Worm (Caenorhabditis elegans) whole organism, L1 larva: ENCODE data around the gene sdf-9.

ENCODE experiments used
- C34B4.2 ChIP-seq: sonication (generic microtip); optimal IDR thresholded peaks from 2 replicates; lab custom pipeline; 2017; ENCODE audit warnings: mild to moderate bottlenecking, missing genetic modification characterization, missing compliant biosample characterization
- alr-1 ChIP-seq: fragments of 200-800 bp; sonication (Bioruptor generic); optimal IDR thresholded peaks from 2 replicates; lab custom pipeline; 2018; ENCODE audit warnings: borderline replicate concordance, mild to moderate bottlenecking, missing genetic modification characterization, missing compliant biosample characterization
- dsc-1 ChIP-seq: sonication (generic microtip); optimal IDR thresholded peaks from 2 replicates; lab custom pipeline; 2016; ENCODE audit warnings: mild to moderate bottlenecking, missing genetic modification characterization, missing compliant biosample characterization
- efl-1 ChIP-seq, 4 experiments: fragments of 150-350 bp; optimal IDR thresholded peaks in 3 of 4; peaks in 1 of 4; 1 replicate in 1 of 4; 2 replicates in 3 of 4; lab custom pipeline; 2014; ENCODE audit warnings: missing biosample characterization in 2 of 4, missing genetic modification characterization in 2 of 4, missing genetic modification reagents in 2 of 4
- elt-3 ChIP-seq, 6 experiments: fragments of 150-350 bp in 1 of 6; sonication (generic microtip); optimal IDR thresholded peaks; 2 replicates each; lab custom pipeline; 2017 to 2018; ENCODE audit warnings: missing biosample characterization in 6 of 6, missing genetic modification characterization in 6 of 6, inconsistent platforms in 1 of 6
- fkh-8 ChIP-seq: sonication (generic microtip); optimal IDR thresholded peaks from 2 replicates; lab custom pipeline; 2016; ENCODE audit warnings: mild to moderate bottlenecking, missing genetic modification characterization, missing compliant biosample characterization
- grh-1 ChIP-seq: fragments of 200-800 bp; sonication (Bioruptor generic); IDR thresholded peaks from 2 replicates; pipeline ENCODE4 v1.3.6; 2022; ENCODE audit warnings: missing genetic modification reagents, missing genetic modification characterization, missing compliant biosample characterization
- lin-14 ChIP-seq: fragments of 200-800 bp; sonication (Bioruptor generic); optimal IDR thresholded peaks from 2 replicates; lab custom pipeline; 2018; ENCODE audit warnings: mild to moderate bottlenecking, missing genetic modification characterization, moderate library complexity, missing compliant biosample characterization
- lin-35 ChIP-seq, 2 experiments: fragments of 150-350 bp; optimal IDR thresholded peaks; 2 replicates each; lab custom pipeline; 2014; ENCODE audit warnings: missing biosample characterization in 2 of 2, missing genetic modification characterization in 2 of 2, missing genetic modification reagents in 2 of 2
- lsy-2 ChIP-seq, 2 experiments: fragments of 150-350 bp; optimal IDR thresholded peaks; 2 replicates each; lab custom pipeline; 2014; ENCODE audit warnings: missing biosample characterization in 2 of 2, missing genetic modification characterization in 2 of 2
- mab-9 ChIP-seq: fragments of 200-800 bp; sonication (Bioruptor generic); IDR thresholded peaks from 2 replicates; pipeline ENCODE4 v1.3.6; 2022; ENCODE audit warnings: missing genetic modification reagents, missing genetic modification characterization, missing compliant biosample characterization
- mdl-1 ChIP-seq, 2 experiments: fragments of 150-350 bp; optimal IDR thresholded peaks; 2 replicates each; lab custom pipeline; 2014 to 2017; ENCODE audit warnings: missing biosample characterization in 2 of 2, missing genetic modification characterization in 2 of 2, inconsistent platforms in 1 of 2
- mef-2 ChIP-seq: fragments of 150-350 bp; optimal IDR thresholded peaks from 2 replicates; lab custom pipeline; 2014; ENCODE audit warnings: missing biosample characterization, missing genetic modification characterization
- mep-1 ChIP-seq: fragments of 150-350 bp; optimal IDR thresholded peaks from 2 replicates; lab custom pipeline; 2014; ENCODE audit warnings: missing biosample characterization, missing genetic modification characterization
- nhr-19 ChIP-seq: fragments of 200-800 bp; sonication (Bioruptor generic); conservative IDR thresholded peaks from 2 replicates; pipeline ENCODE4 v1.3.6; 2022; ENCODE audit warnings: missing genetic modification characterization, missing compliant biosample characterization
- nhr-20 ChIP-seq: sonication (generic microtip); optimal IDR thresholded peaks from 2 replicates; lab custom pipeline; 2016; ENCODE audit warnings: mild to moderate bottlenecking, missing genetic modification characterization, missing compliant biosample characterization
- nhr-47 ChIP-seq: sonication (generic microtip); optimal IDR thresholded peaks from 2 replicates; lab custom pipeline; 2016; ENCODE audit warnings: mild to moderate bottlenecking, missing genetic modification characterization, moderate library complexity, missing compliant biosample characterization
- nhr-71 ChIP-seq: sonication (generic microtip); optimal IDR thresholded peaks from 2 replicates; lab custom pipeline; 2016; ENCODE audit warnings: mild to moderate bottlenecking, missing genetic modification characterization, moderate library complexity, missing compliant biosample characterization
- nhr-77 ChIP-seq: fragments of 150-350 bp; optimal IDR thresholded peaks from 2 replicates; lab custom pipeline; 2014; ENCODE audit warnings: missing biosample characterization, missing genetic modification characterization
- nhr-84 ChIP-seq: sonication (generic microtip); optimal IDR thresholded peaks from 2 replicates; lab custom pipeline; 2017; ENCODE audit warnings: missing biosample characterization, missing genetic modification characterization
- nhr-85 ChIP-seq: sonication (generic microtip); peaks from one replicate; lab custom pipeline; 2016; ENCODE audit warnings: missing genetic modification characterization, inconsistent platforms, missing compliant biosample characterization
- nhr-90 ChIP-seq: sonication (generic microtip); optimal IDR thresholded peaks from 2 replicates; lab custom pipeline; 2016; ENCODE audit warnings: mild to moderate bottlenecking, missing genetic modification characterization, missing compliant biosample characterization; ENCODE audit not compliant: poor library complexity
- pag-3 ChIP-seq: sonication (generic microtip); optimal IDR thresholded peaks from 2 replicates; lab custom pipeline; 2017; ENCODE audit warnings: missing genetic modification characterization, mild to moderate bottlenecking, missing compliant biosample characterization, antibody characterized with exemption, borderline replicate concordance; ENCODE audit not compliant: insufficient read depth
- pax-3 ChIP-seq: fragments of 200-800 bp; sonication (Bioruptor generic); optimal IDR thresholded peaks from 2 replicates; lab custom pipeline; 2018; ENCODE audit warnings: mild to moderate bottlenecking, missing genetic modification characterization, moderate library complexity, missing compliant biosample characterization
- pqm-1 ChIP-seq: sonication (generic microtip); optimal IDR thresholded peaks from 3 replicates; lab custom pipeline; 2017; ENCODE audit warnings: missing biosample characterization, missing genetic modification characterization
- rnt-1 ChIP-seq: sonication (generic microtip); optimal IDR thresholded peaks from 2 replicates; lab custom pipeline; 2016; ENCODE audit warnings: mild to moderate bottlenecking, missing genetic modification characterization, moderate library complexity, missing compliant biosample characterization
- snpc-4 ChIP-seq: fragments of 150-350 bp; optimal IDR thresholded peaks from 2 replicates; lab custom pipeline; 2014; ENCODE audit warnings: missing biosample characterization, missing genetic modification characterization
- snu-23 ChIP-seq: sonication (generic microtip); optimal IDR thresholded peaks from 2 replicates; lab custom pipeline; 2016; ENCODE audit warnings: missing genetic modification characterization, missing compliant biosample characterization
- sox-4 ChIP-seq: sonication (generic microtip); optimal IDR thresholded peaks from 2 replicates; lab custom pipeline; 2016; ENCODE audit warnings: missing genetic modification characterization, missing compliant biosample characterization
- swsn-7 ChIP-seq: sonication (generic microtip); optimal IDR thresholded peaks from 2 replicates; lab custom pipeline; 2016; ENCODE audit warnings: missing genetic modification characterization, missing compliant biosample characterization
- unc-130 ChIP-seq: fragments of 150-350 bp; optimal IDR thresholded peaks from 2 replicates; lab custom pipeline; 2017; ENCODE audit warnings: missing biosample characterization, missing genetic modification characterization, inconsistent platforms
- unc-86 ChIP-seq: sonication (generic microtip); optimal IDR thresholded peaks from 2 replicates; lab custom pipeline; 2016; ENCODE audit warnings: missing genetic modification characterization, missing compliant biosample characterization
- unc-98 ChIP-seq: fragments of 200-800 bp; sonication (Bioruptor generic); IDR thresholded peaks from 2 replicates; pipeline ENCODE4 v1.3.6; 2022; ENCODE audit warnings: missing genetic modification characterization, missing compliant biosample characterization
- vab-15 ChIP-seq: sonication (generic microtip); optimal IDR thresholded peaks from 2 replicates; lab custom pipeline; 2017; ENCODE audit warnings: missing genotype, mild to moderate bottlenecking, missing genetic modification characterization, missing compliant biosample characterization
- ztf-4 ChIP-seq: fragments of 150-350 bp; optimal IDR thresholded peaks from 2 replicates; lab custom pipeline; 2014; ENCODE audit warnings: missing biosample characterization, missing genetic modification characterization

The sdf-9 gene

DNA sequence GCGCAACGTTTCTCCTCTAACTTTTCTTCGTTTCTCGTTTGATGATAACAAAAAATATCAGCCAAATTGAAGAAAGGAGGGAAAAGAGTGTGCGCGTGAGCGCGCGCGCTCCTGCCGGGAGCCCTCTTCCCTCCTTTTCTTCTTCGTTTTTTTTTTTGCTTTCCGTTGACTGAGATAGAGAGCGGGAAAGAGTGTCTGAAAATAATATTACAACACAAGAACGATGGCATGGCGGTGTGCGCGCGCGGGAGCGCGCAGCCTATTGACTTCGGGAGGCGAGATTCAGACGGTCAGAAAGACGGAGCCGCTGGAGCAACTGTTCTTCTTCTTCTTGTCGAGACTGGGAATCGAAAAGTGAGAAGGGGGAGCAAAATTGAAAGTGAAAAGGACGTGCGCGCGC, 4.3 kb upstream of the sdf-9 start:
- peak; percentile 55 for TF ChIP-seq nhr-71
- TF ChIP-seq unc-98 = peak; percentile 6; the same call in 1 of the 2 replicates
- no peak for TF ChIP-seq vab-15 (tag; lab: Kevin White, UChicago)
- TF ChIP-seq unc-130 (tag; lab: Kevin White, UChicago) = peak; percentile 29
- no peak for TF ChIP-seq C34B4.2 (tag; lab: Kevin White, UChicago)
- peak; percentile 38 for TF ChIP-seq nhr-19 (GFP tag; lab: Robert Waterston, UW)
- TF ChIP-seq mep-1 (tag; lab: Kevin White, UChicago) = peak; percentile 46
- TF ChIP-seq elt-3 (tag; optimal IDR thresholded peaks at IDR 0.05; lab: Kevin White, UChicago) = no peak
- no peak for TF ChIP-seq nhr-85 (tag; lab: Kevin White, UChicago)
- peak; percentile 22 for TF ChIP-seq nhr-20 (tag; lab: Kevin White, UChicago)
- TF ChIP-seq lin-14 (GFP tag; lab: Kevin White, UChicago) = peak; percentile 87
- TF ChIP-seq pag-3 (tag; lab: Kevin White, UChicago) = peak; percentile 91
- peak; percentile 61 for TF ChIP-seq rnt-1 (tag; lab: Kevin White, UChicago)
- no peak for TF ChIP-seq alr-1 (tag; lab: Kevin White, UChicago)
- TF ChIP-seq dsc-1 (tag; lab: Kevin White, UChicago) = peak; percentile 62
- TF ChIP-seq snu-23 = peak; percentile 52
- TF ChIP-seq ztf-4 = no peak
- TF ChIP-seq lsy-2 (tag; optimal IDR thresholded peaks at IDR 0.05; lab: Kevin White, UChicago) = peak in 1 of 2 experiments; percentile 48
- peak in 1 of 2 experiments; percentile 19 for TF ChIP-seq mdl-1 (tag; optimal IDR thresholded peaks at IDR 0.05; lab: Kevin White, UChicago)
- TF ChIP-seq pax-3 = no peak
- peak in 1 of 2 experiments; percentile 8 for TF ChIP-seq lin-35 (GFP tag; optimal IDR thresholded peaks at IDR 0.05; lab: Kevin White, UChicago)
- peak; percentile 8 for TF ChIP-seq swsn-7 (tag; lab: Kevin White, UChicago)
- peak in 1 of 2 experiments; percentile 3 for TF ChIP-seq efl-1 (optimal IDR thresholded peaks at IDR 0.05; lab: Kevin White, UChicago)
- TF ChIP-seq efl-1 (GFP tag; optimal IDR thresholded peaks at IDR 0.05 in 1 of 2; lab: Kevin White, UChicago) = no peak

DNA sequence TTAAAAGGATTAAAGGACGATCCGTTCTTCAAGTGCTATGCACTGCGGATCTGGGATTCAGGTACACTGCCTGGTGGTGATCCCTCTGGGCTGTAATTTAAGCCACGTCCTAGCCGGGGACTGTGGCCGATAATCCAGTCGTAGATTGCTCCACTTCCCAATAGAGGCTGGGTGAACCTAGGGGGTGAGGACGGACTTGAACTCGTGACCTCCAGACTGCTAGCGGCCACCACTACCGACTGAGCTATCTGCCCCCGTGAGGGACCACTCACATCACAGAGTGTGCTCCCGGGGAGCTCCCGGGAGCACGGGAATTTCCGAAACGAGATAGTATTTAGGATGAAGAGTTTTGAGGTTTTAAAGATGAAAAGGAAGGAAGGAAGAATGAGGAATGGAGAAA, 2.6 kb upstream of the sdf-9 start:
- peak; percentile 39 for TF ChIP-seq nhr-19 (GFP tag; lab: Robert Waterston, UW)
- TF ChIP-seq rnt-1 (tag; lab: Kevin White, UChicago) = peak; percentile 20
- TF ChIP-seq, all 84 proteins: peak for 2; not testable (repeated sequence) for 82

DNA sequence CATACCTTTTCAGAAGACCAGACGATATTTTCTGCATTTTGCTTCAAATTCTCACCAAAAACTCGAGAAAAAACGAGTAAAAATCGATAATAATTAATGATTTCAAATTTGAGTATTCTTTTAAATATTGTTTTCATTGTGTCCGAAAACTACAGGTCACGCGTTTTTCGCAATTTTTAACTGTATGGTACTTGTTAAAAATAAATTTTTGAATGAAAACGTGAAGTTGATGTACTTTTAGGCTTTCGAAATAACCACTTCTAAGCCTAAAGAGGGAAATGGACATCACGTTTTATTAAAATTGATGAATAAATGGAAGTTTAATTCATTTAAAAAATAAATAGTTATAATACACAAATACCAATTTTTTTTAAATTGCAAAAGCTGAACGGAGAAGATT, 4.9 kb downstream of the sdf-9 start, which contains the start of gene Y44A6D.5:
TSS of gene Y44A6D.5 (minus strand) at position 101 of the 400 bp plus-strand sequence.
- TF ChIP-seq mef-2 (tag; lab: Kevin White, UChicago) = no peak
- no peak for TF ChIP-seq efl-1 (optimal IDR thresholded peaks at IDR 0.05; lab: Kevin White, UChicago)
- peak in 1 of 2 experiments; percentile 66 for TF ChIP-seq efl-1 (GFP tag; optimal IDR thresholded peaks at IDR 0.05 in 1 of 2; lab: Kevin White, UChicago)
- TF ChIP-seq, all 84 proteins: peak for 1

DNA sequence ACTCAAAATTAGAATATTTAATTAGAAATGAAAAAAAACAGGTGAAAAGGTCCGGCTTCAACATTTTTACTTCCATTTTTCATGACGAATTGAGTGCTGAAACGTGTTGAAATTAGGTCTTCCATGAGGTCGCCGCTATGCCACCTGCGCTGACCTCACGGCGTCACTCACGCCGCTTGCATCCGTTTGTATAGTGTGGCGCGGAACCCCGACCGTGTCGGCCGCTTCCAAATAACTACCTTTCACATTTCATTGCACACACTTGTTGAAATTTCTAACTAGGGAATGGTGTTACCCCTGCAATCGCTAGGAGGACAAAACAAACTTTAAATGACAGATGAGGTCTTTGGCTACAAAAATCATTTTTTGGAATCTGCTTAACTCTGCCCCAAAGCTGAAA, 5.4 kb downstream of the sdf-9 start:
- TF ChIP-seq nhr-90 (tag; lab: Kevin White, UChicago) (peak; percentile 23), snu-23 (peak; percentile 4), grh-1 (GFP tag; lab: Robert Waterston, UW) (peak; percentile 23; the same call in 1 of the 2 replicates), nhr-85 (tag; lab: Kevin White, UChicago) (peak; percentile 27), nhr-47 (peak; percentile 17), nhr-71 (peak; percentile 10), snpc-4 (tag; lab: Kevin White, UChicago) (peak; percentile 94)

DNA sequence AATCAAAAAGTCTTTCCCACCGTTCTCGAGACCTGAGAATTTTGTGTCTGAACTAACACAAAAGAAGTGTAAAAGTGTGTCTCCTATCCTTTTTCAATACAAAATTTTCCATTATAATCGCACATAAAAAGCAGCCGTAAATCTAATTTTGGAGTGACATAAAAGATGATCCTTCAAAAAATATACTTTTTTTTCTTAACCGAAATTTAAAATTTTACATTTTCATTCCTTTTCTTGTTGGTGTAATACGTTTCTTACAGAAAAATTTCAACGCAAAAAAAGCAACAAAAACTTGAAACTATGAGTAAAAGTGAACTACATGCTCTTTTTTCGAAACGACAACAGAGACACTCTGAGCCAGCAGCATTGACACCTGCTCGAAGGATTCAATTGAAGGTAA, 9.0 kb downstream of the sdf-9 start, which contains the start of gene Y44A6D.6:
TSS of gene Y44A6D.6 (plus strand) at position 301 of the 400 bp plus-strand sequence.
- no peak for TF ChIP-seq snu-23
- no peak for TF ChIP-seq nhr-84 (tag; lab: Kevin White, UChicago)

DNA sequence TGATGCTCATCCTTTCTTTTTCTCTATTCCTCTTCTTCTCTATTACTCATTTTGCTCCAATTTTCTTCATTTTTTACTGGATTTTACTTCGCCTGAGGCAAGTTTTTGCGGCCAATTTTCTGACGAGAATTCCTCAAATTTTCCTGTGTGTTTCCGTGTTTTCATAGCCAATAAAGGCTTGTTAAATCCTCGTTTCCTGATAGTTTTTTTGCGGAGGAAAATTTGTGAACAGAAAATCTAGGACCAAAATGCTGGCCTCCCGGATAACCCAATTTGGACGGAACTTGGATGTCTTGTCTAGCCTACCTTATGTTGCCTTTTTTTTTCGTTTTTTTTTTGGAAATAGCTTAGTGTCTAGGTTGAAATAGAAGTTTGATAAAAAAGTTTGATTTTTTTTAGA, 15.6 kb downstream of the sdf-9 start:
- TF ChIP-seq lin-14 (GFP tag; lab: Kevin White, UChicago) = peak; percentile 56
- TF ChIP-seq sox-4 (tag; lab: Kevin White, UChicago) = no peak
- no peak for TF ChIP-seq vab-15 (tag; lab: Kevin White, UChicago)
- TF ChIP-seq nhr-77 (tag; lab: Kevin White, UChicago) = no peak
- TF ChIP-seq mab-9 = no peak
- TF ChIP-seq pqm-1 (tag; lab: Kevin White, UChicago) = no peak
- TF ChIP-seq unc-86 (tag; lab: Kevin White, UChicago) = no peak
- no peak for TF ChIP-seq grh-1 (GFP tag; lab: Robert Waterston, UW)
- TF ChIP-seq efl-1 (optimal IDR thresholded peaks at IDR 0.05; lab: Kevin White, UChicago) = no peak
- TF ChIP-seq efl-1 (GFP tag; optimal IDR thresholded peaks at IDR 0.05 in 1 of 2; lab: Kevin White, UChicago) = peak in 1 of 2 experiments; percentile 7
- TF ChIP-seq dsc-1 (tag; lab: Kevin White, UChicago) = no peak
- no peak for TF ChIP-seq alr-1 (tag; lab: Kevin White, UChicago)
- no peak for TF ChIP-seq fkh-8 (tag; lab: Kevin White, UChicago)
